Worm (Caenorhabditis elegans) whole organism, early embryonic: ENCODE results near the gene hcp-3.

ENCODE experiments used
- B0310.2 ChIP-seq: sonication (generic microtip); optimal IDR thresholded peaks from 2 replicates; lab custom pipeline; 2016; ENCODE audit warnings: mild to moderate bottlenecking, missing genetic modification characterization, missing compliant biosample characterization
- F13C5.2 ChIP-seq: sonication (generic microtip); optimal IDR thresholded peaks from 2 replicates; lab custom pipeline; 2017; ENCODE audit warnings: mild to moderate bottlenecking, missing genetic modification characterization, inconsistent platforms, missing compliant biosample characterization
- aly-1 ChIP-seq: sonication (generic microtip); optimal IDR thresholded peaks from 2 replicates; lab custom pipeline; 2016; ENCODE audit warnings: missing genetic modification characterization, missing compliant biosample characterization
- ceh-13 ChIP-seq: fragments of 200-800 bp; sonication (Bioruptor generic); optimal IDR thresholded peaks from 2 replicates; lab custom pipeline; 2018; ENCODE audit warnings: mild to moderate bottlenecking, missing genetic modification characterization, missing compliant biosample characterization
- ceh-36 ChIP-seq: sonication (generic microtip); optimal IDR thresholded peaks from 2 replicates; lab custom pipeline; 2016; ENCODE audit warnings: missing genetic modification characterization, inconsistent platforms, missing compliant biosample characterization
- ets-7 ChIP-seq: sonication (generic microtip); optimal IDR thresholded peaks from 2 replicates; lab custom pipeline; 2016; ENCODE audit warnings: missing genotype, missing genetic modification characterization, missing compliant biosample characterization
- flt-1 ChIP-seq: fragments of 200-800 bp; sonication (Bioruptor generic); IDR thresholded peaks from 2 replicates; pipeline ENCODE4 v1.3.6; 2022; ENCODE audit warnings: missing genetic modification characterization, missing compliant biosample characterization
- hmbx-1 ChIP-seq: sonication (generic microtip); optimal IDR thresholded peaks from 2 replicates; lab custom pipeline; 2016; ENCODE audit warnings: mild to moderate bottlenecking, missing genetic modification characterization, missing compliant biosample characterization
- hmg-4 ChIP-seq: fragments of 200-800 bp; sonication (Bioruptor generic); optimal IDR thresholded peaks from 2 replicates; lab custom pipeline; 2018; ENCODE audit warnings: mild to moderate bottlenecking, missing genetic modification characterization, missing compliant biosample characterization
- hnd-1 ChIP-seq: sonication (generic microtip); optimal IDR thresholded peaks from 2 replicates; lab custom pipeline; 2016; ENCODE audit warnings: missing genetic modification characterization, missing compliant biosample characterization
- pes-1 ChIP-seq: fragments of 200-800 bp; sonication (Bioruptor generic); IDR thresholded peaks from 2 replicates; pipeline ENCODE4 v1.3.6; 2022; ENCODE audit warnings: missing genetic modification reagents, missing genetic modification characterization, missing compliant biosample characterization
- scrt-1 ChIP-seq: fragments of 200-800 bp; sonication (Bioruptor generic); IDR thresholded peaks from 2 replicates; pipeline ENCODE4 v1.3.6; 2022; ENCODE audit warnings: missing genetic modification characterization, missing compliant biosample characterization
- sea-1 ChIP-seq: fragments of 200-800 bp; sonication (Bioruptor generic); conservative IDR thresholded peaks from 2 replicates; pipeline ENCODE4 v1.3.6; 2022; ENCODE audit warnings: missing genetic modification characterization, missing compliant biosample characterization
- tbx-11 ChIP-seq: fragments of 200-800 bp; sonication (Bioruptor generic); IDR thresholded peaks from 2 replicates; pipeline ENCODE4 v1.3.6; 2022; ENCODE audit warnings: missing genetic modification characterization, missing compliant biosample characterization
- tbx-37 ChIP-seq: fragments of 200-800 bp; sonication (Bioruptor generic); conservative IDR thresholded peaks from 2 replicates; pipeline ENCODE4 v1.3.6; 2022; ENCODE audit warnings: missing genetic modification reagents, missing genetic modification characterization, missing compliant biosample characterization
- tra-4 ChIP-seq: sonication (generic microtip); optimal IDR thresholded peaks from 2 replicates; lab custom pipeline; 2017; ENCODE audit warnings: missing genetic modification characterization, missing compliant biosample characterization

Gene hcp-3

ce11 chrIII:9565973-9566372 lies 50.3 kb downstream of the hcp-3 start, which contains the start of gene C48B4.11:
Gene C48B4.11, minus strand, starts transcription at chrIII:9566115.
- TF ChIP-seq B0310.2 (tag; lab: Kevin White, UChicago) (no peak), ets-7 (tag; lab: Kevin White, UChicago) (no peak), pes-1 (GFP tag; lab: Robert Waterston, UW) (no peak), hmbx-1 (tag; lab: Kevin White, UChicago) (no peak), flt-1 (GFP tag; lab: Robert Waterston, UW) (no peak), ceh-13 (GFP tag; lab: Kevin White, UChicago) (no peak), hnd-1 (tag; lab: Kevin White, UChicago) (no peak), scrt-1 (GFP tag; lab: Robert Waterston, UW) (no peak), sea-1 (no peak), aly-1 (tag; lab: Kevin White, UChicago) (no peak), ceh-36 (tag; lab: Kevin White, UChicago) (no peak), F13C5.2 (tag; lab: Kevin White, UChicago) (no peak), tbx-37 (no peak), hmg-4 (GFP tag; lab: Kevin White, UChicago) (no peak), tbx-11 (GFP tag; lab: Robert Waterston, UW) (no peak), tra-4 (tag; lab: Kevin White, UChicago) (no peak)
